Worm (Caenorhabditis elegans) whole organism, young adult: Measurements from ENCODE around the gene T07F8.1.

ENCODE experiments used
- B0019.2 ChIP-seq: fragments of 200-800 bp; sonication (Bioruptor generic); conservative IDR thresholded peaks from 2 replicates; pipeline ENCODE4 v1.3.6; 2022; ENCODE audit warnings: missing genetic modification reagents, missing genetic modification characterization, missing compliant biosample characterization
- Y53G8AR.9 ChIP-seq: fragments of 200-800 bp; sonication (Bioruptor generic); conservative IDR thresholded peaks from 2 replicates; pipeline ENCODE4 v1.3.6; 2022; ENCODE audit warnings: missing genetic modification reagents, missing genetic modification characterization, missing compliant biosample characterization
- Y67H2A.10 ChIP-seq: fragments of 200-800 bp; sonication (Bioruptor generic); conservative IDR thresholded peaks from 2 replicates; pipeline ENCODE4 v1.3.6; 2022; ENCODE audit warnings: missing genetic modification reagents, missing genetic modification characterization, missing compliant biosample characterization
- ama-1 ChIP-seq, 3 experiments: fragments of 150-350 bp in 1 of 3; sonication (generic microtip) in 2 of 3; optimal IDR thresholded peaks; 2 replicates each; lab custom pipeline; 2014 to 2018; ENCODE audit warnings: missing biosample characterization in 2 of 3, missing genetic modification characterization in 2 of 3, missing genetic modification reagents in 2 of 3
- aptf-3 ChIP-seq: fragments of 200-800 bp; sonication (Bioruptor generic); IDR thresholded peaks from 2 replicates; pipeline ENCODE4 v1.3.6; 2022; ENCODE audit warnings: missing genetic modification characterization, missing compliant biosample characterization
- chd-7 ChIP-seq: sonication (generic microtip); optimal IDR thresholded peaks from 2 replicates; lab custom pipeline; 2016; ENCODE audit warnings: mild to moderate bottlenecking, missing genetic modification characterization, moderate library complexity, missing compliant biosample characterization
- dox-1 ChIP-seq: fragments of 200-800 bp; sonication (Bioruptor generic); IDR thresholded peaks from 2 replicates; pipeline ENCODE4 v1.3.6; 2022; ENCODE audit warnings: missing genetic modification reagents, missing genetic modification characterization, missing compliant biosample characterization
- efl-1 ChIP-seq: fragments of 150-350 bp; optimal IDR thresholded peaks from 2 replicates; lab custom pipeline; 2014; ENCODE audit warnings: missing biosample characterization, missing genetic modification reagents, missing genetic modification characterization
- rec-8 ChIP-seq, 2 experiments: sonication (generic microtip); optimal IDR thresholded peaks; 2 replicates each; lab custom pipeline; 2016; ENCODE audit warnings: mild to moderate bottlenecking in 2 of 2, missing genetic modification characterization in 2 of 2, missing genetic modification reagents in 2 of 2, missing genotype in 2 of 2, missing biosample characterization in 1 of 2, missing compliant biosample characterization in 1 of 2, moderate library complexity in 1 of 2
- unc-130 ChIP-seq: sonication (generic microtip); optimal IDR thresholded peaks from 2 replicates; lab custom pipeline; 2016; ENCODE audit warnings: missing genetic modification reagents, missing genetic modification characterization, missing compliant biosample characterization

DNA sequence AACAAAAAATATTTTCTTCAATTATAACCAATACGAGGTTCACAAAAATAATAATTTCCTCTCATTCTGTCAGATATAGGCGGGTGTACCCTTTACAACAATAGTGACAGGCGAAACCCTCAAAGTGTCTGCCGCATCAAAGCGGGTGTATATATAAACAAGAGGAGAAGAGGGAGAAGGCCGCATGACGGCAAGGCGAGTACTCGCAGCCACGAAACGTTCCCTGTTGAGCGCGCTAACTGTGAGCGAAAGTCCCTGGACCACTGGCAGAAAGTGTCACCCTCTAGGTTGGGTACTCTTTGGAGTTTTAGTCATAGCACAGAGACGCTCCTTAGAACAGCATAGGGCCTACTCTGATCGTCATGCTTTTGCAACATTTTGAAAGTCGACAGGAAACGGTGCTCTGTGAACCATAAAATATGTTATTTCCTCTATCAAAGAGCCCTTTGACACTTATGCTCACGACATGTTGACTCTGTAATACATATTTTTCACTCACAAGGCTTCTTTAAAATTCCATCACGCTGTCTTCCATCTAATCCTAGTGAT is 51.9 kb downstream of the T07F8.1 start, which contains the start of gene pcrg-1:
- no peak for TF ChIP-seq B0019.2 (GFP tag; lab: Robert Waterston, UW)
- peak; percentile 90 for TF ChIP-seq dox-1 (GFP tag; lab: Robert Waterston, UW)
- peak in 1 of 2 experiments; percentile 15 for TF ChIP-seq rec-8 (tag; optimal IDR thresholded peaks at IDR 0.05; lab: Kevin White, UChicago)
- TF ChIP-seq aptf-3 (GFP tag; lab: Robert Waterston, UW), result 0 out of 2 replicates have a peak, but pooled peaks have one; percentile 73
- TF ChIP-seq chd-7 (tag; lab: Kevin White, UChicago), result peak; percentile 93
- TF ChIP-seq efl-1 (GFP tag; lab: Kevin White, UChicago), result no peak
- no peak for TF ChIP-seq Y67H2A.10 (GFP tag; lab: Robert Waterston, UW)
- TF ChIP-seq unc-130 (GFP tag; lab: Kevin White, UChicago), result no peak
- no peak for TF ChIP-seq ama-1 (optimal IDR thresholded peaks at IDR 0.05; lab: Kevin White, UChicago)
- peak; percentile 43 to 86 for TF ChIP-seq ama-1 (GFP tag; optimal IDR thresholded peaks at IDR 0.05; lab: Kevin White, UChicago)
- TF ChIP-seq Y53G8AR.9, result peak; percentile 80
